Fruit fly (Drosophila melanogaster): ENCODE data around the gene CG11912.
A peak's percentile ranks its signal among the peaks of the same experiment; 100 is the strongest.

dm6 chr2L:273603-274002 lies 45.5 kb downstream of the CG11912 start, which contains the start of the genes mbm and CG11555:
- TF ChIP-seq kay (GFP tag; ENCODE audit: borderline replicate concordance) (no peak), Hr96 (GFP tag; optimal IDR thresholded peaks at IDR 0.05) (no peak), CG7101 (tag; optimal IDR thresholded peaks at IDR 0.05) (peak; percentile 48), bab1 (GFP tag; optimal IDR thresholded peaks at IDR 0.05) (peak; percentile 29), toe (GFP tag; optimal IDR thresholded peaks at IDR 0.05) (no peak), CG11617 (GFP tag; optimal IDR thresholded peaks at IDR 0.05) (peak; percentile 41), cnc (optimal IDR thresholded peaks at IDR 0.05) (no peak), CG5204 (GFP tag; optimal IDR thresholded peaks at IDR 0.05) (no peak)
